Fruit fly (Drosophila melanogaster) whole organism, prepupa: ENCODE results near the gene CG14414.

Experiments
- Blimp-1 ChIP-seq: fragments of 200-800 bp; sonication (Bioruptor generic); optimal IDR thresholded peaks from 3 replicates; lab custom pipeline; 2017; ENCODE audit warnings: missing biosample characterization, missing genetic modification characterization, mild to moderate bottlenecking, moderate library complexity, missing genetic modification reagents
- CG11294 ChIP-seq: fragments of 200-800 bp; sonication (Bioruptor generic); IDR thresholded peaks from 2 replicates; pipeline ENCODE4 v1.3.6; 2022; ENCODE audit warnings: missing biosample characterization, missing genetic modification characterization
- CG1621 ChIP-seq: fragments of 200-800 bp; sonication (Bioruptor generic); optimal IDR thresholded peaks from 3 replicates; lab custom pipeline; 2018; ENCODE audit warnings: missing biosample characterization, mild to moderate bottlenecking, missing genetic modification characterization
- CG3919 ChIP-seq: fragments of 200-800 bp; sonication (Bioruptor generic); optimal IDR thresholded peaks from 3 replicates; lab custom pipeline; 2016; ENCODE audit warnings: missing biosample characterization, missing genetic modification characterization
- Eip75B ChIP-seq: fragments of 200-800 bp; sonication (Bioruptor generic); optimal IDR thresholded peaks from 3 replicates; lab custom pipeline; 2016; ENCODE audit warnings: missing biosample characterization, missing genetic modification characterization
- Eip93F ChIP-seq: fragments of 200-800 bp; sonication (Bioruptor generic); optimal IDR thresholded peaks from 2 replicates; lab custom pipeline; 2016; ENCODE audit warnings: missing biosample characterization, mild to moderate bottlenecking, missing genetic modification characterization
- Lpt ChIP-seq: fragments of 200-800 bp; sonication (Bioruptor generic); optimal IDR thresholded peaks from 3 replicates; lab custom pipeline; 2016; ENCODE audit warnings: missing biosample characterization, missing genetic modification characterization
- Met ChIP-seq: fragments of 200-800 bp; sonication (Bioruptor generic); optimal IDR thresholded peaks from 3 replicates; lab custom pipeline; 2016; ENCODE audit warnings: missing biosample characterization, missing genetic modification characterization
- OdsH ChIP-seq: fragments of 200-800 bp; sonication (Bioruptor generic); optimal IDR thresholded peaks from 3 replicates; lab custom pipeline; 2016; ENCODE audit warnings: missing biosample characterization, missing genetic modification characterization
- Sox15 ChIP-seq: fragments of 200-800 bp; sonication (Bioruptor generic); optimal IDR thresholded peaks from 3 replicates; lab custom pipeline; 2016; ENCODE audit warnings: missing biosample characterization, missing genetic modification characterization
- net ChIP-seq: fragments of 200-800 bp; sonication (Bioruptor generic); optimal IDR thresholded peaks from 3 replicates; lab custom pipeline; 2016; ENCODE audit warnings: missing biosample characterization, missing genetic modification characterization
- ss ChIP-seq, 2 experiments: fragments of 200-800 bp; sonication (Bioruptor generic); optimal IDR thresholded peaks; 2 replicates in 1 of 2; 3 replicates in 1 of 2; lab custom pipeline; 2017 to 2018; ENCODE audit warnings: mild to moderate bottlenecking in 2 of 2, missing biosample characterization in 2 of 2, missing genetic modification characterization in 2 of 2, moderate library complexity in 1 of 2

DNA sequence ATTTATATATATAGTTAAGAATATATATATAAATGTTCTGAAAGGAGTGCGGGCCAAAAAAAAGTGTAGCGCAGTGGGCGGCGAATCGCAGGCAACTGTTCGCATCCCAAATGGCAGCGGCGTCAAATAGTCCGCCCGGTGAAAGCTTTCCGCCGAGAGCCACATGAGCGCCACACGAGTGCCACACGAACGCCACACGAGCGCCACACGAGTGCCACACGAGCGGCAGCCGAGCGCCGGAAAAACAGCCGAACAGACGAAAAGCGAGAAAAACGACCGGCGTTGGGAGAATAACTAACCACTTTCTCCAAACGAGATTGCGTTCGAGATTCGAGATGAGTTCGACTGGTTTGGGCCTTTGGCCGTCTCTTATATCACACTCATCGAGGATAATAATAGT, 11.1 kb downstream of the CG14414 start:
- TF ChIP-seq Sox15 (GFP tag; lab: Kevin White, UChicago) = no peak
- no peak for TF ChIP-seq CG11294 (GFP tag; lab: Robert Waterston, UW)
- no peak for TF ChIP-seq CG1621
- no peak for TF ChIP-seq Blimp-1 (GFP tag; lab: Kevin White, UChicago)
- no peak for TF ChIP-seq Lpt (GFP tag; lab: Kevin White, UChicago)
- no peak for TF ChIP-seq CG3919 (GFP tag; lab: Kevin White, UChicago)
- TF ChIP-seq net (GFP tag; lab: Kevin White, UChicago) = no peak
- no peak for TF ChIP-seq OdsH (GFP tag; lab: Kevin White, UChicago)
- TF ChIP-seq Eip75B (GFP tag; lab: Kevin White, UChicago) = no peak
- no peak for TF ChIP-seq Met (GFP tag; lab: Kevin White, UChicago)
- no peak for TF ChIP-seq Eip93F (GFP tag; lab: Kevin White, UChicago)
- TF ChIP-seq ss (GFP tag; optimal IDR thresholded peaks at IDR 0.05; lab: Kevin White, UChicago) = no peak
